Worm (Caenorhabditis elegans): ENCODE data around the gene Y113G7A.14.

DNA sequence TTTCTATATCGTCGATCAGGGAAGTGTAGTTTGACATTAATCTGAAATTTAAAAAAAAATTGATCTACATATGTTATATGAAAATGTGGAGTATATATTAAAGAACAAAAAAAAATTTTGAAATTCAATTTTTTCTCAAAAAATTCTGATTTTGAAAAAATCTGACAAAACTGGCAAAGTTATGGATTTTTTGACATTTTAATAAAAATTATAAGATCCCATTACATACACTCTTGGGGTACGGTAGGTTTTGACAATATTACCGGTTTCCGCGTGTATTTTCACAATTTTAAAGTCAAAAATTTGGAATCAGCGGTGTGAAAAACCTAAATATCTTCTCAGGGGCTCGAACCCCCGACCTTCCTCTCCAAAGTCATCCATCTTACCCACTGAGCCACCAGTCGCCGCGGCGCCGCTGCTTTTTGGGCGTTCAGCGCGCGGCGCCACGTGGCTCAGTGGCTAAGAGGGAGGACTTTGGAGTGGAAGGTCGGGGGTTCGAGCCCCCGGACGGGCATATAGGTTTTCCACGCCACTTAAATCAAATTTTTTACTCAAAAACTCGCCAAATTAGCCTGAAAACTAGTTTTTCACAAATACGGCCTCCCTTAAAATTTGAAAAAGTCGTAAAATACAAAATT is at the start of gene Y113G7A.14:
- TF ChIP-seq cog-1 (tag; optimal IDR thresholded peaks at IDR 0.05) (no peak), ztf-29 (GFP tag; IDR thresholded peaks at IDR 0.05) (no peak), ref-1 (GFP tag; conservative IDR thresholded peaks at IDR 0.05) (no peak), ztf-23 (GFP tag; IDR thresholded peaks at IDR 0.05) (no peak), flt-1 (GFP tag; IDR thresholded peaks at IDR 0.05) (no peak), T22C8.4 (GFP tag; IDR thresholded peaks at IDR 0.05) (no peak)

Measured in whole organism, midembryonic.